Fruit fly (Drosophila melanogaster) whole organism, embryonic: ENCODE results near the gene Tre1.

Experiments used
- Abd-B ChIP-seq: fragments of 200-800 bp; sonication (Bioruptor generic); optimal IDR thresholded peaks from 2 replicates; lab custom pipeline; 2018; ENCODE audit warnings: missing biosample characterization, mild to moderate bottlenecking, missing genetic modification characterization, moderate library complexity
- Aef1 ChIP-seq: fragments of 200-800 bp; sonication (Bioruptor generic); IDR thresholded peaks from 3 replicates; pipeline ENCODE4 v1.3.6; 2022; ENCODE audit warnings: missing biosample characterization, missing genetic modification characterization
- CG10147 ChIP-seq: fragments of 200-800 bp; sonication (Bioruptor generic); optimal IDR thresholded peaks from 2 replicates; lab custom pipeline; 2019; ENCODE audit warnings: missing biosample characterization, mild to moderate bottlenecking, missing genetic modification characterization, moderate library complexity
- CG10462 ChIP-seq: fragments of 200-800 bp; sonication (Bioruptor generic); optimal IDR thresholded peaks from 2 replicates; lab custom pipeline; 2016; ENCODE audit warnings: missing biosample characterization, missing genetic modification characterization
- CG10543 ChIP-seq: fragments of 200-800 bp; sonication (Bioruptor generic); optimal IDR thresholded peaks from 3 replicates; lab custom pipeline; 2017; ENCODE audit warnings: missing biosample characterization, mild to moderate bottlenecking, missing genetic modification characterization, moderate library complexity
- CG11560 ChIP-seq: fragments of 200-800 bp; sonication (Bioruptor generic); IDR thresholded peaks from 3 replicates; pipeline ENCODE4 v1.3.6; 2022; ENCODE audit warnings: missing biosample characterization, missing genetic modification characterization
- CG12219 ChIP-seq: fragments of 200-800 bp; sonication (Bioruptor generic); optimal IDR thresholded peaks from 3 replicates; lab custom pipeline; 2018; ENCODE audit warnings: missing biosample characterization, mild to moderate bottlenecking, missing genetic modification characterization
- CG12659 ChIP-seq: fragments of 200-800 bp; sonication (Bioruptor generic); optimal IDR thresholded peaks from 3 replicates; lab custom pipeline; 2017; ENCODE audit warnings: mild to moderate bottlenecking, missing biosample characterization, missing genetic modification reagents, missing genetic modification characterization
- CG14965 ChIP-seq: fragments of 200-800 bp; sonication (Bioruptor generic); optimal IDR thresholded peaks from 2 replicates; lab custom pipeline; 2016; ENCODE audit warnings: missing biosample characterization, missing genetic modification characterization, borderline replicate concordance
- CG1647 ChIP-seq: fragments of 200-800 bp; sonication (Bioruptor generic); optimal IDR thresholded peaks from 3 replicates; lab custom pipeline; 2016; ENCODE audit warnings: missing biosample characterization, missing genetic modification characterization
- CG16815 ChIP-seq: fragments of 200-800 bp; sonication (Bioruptor generic); optimal IDR thresholded peaks from 3 replicates; lab custom pipeline; 2017; ENCODE audit warnings: missing biosample characterization, mild to moderate bottlenecking, missing genetic modification characterization
- CG17912 ChIP-seq: fragments of 200-800 bp; sonication (Bioruptor generic); optimal IDR thresholded peaks from 2 replicates; lab custom pipeline; 2018; ENCODE audit warnings: missing biosample characterization, mild to moderate bottlenecking, missing genetic modification characterization
- CG2202 ChIP-seq: fragments of 200-800 bp; sonication (Bioruptor generic); optimal IDR thresholded peaks from 2 replicates; lab custom pipeline; 2018; ENCODE audit warnings: missing biosample characterization, mild to moderate bottlenecking, missing genetic modification characterization
- CG30431 ChIP-seq: fragments of 200-800 bp; sonication (Bioruptor generic); optimal IDR thresholded peaks from 2 replicates; lab custom pipeline; 2017; ENCODE audit warnings: missing biosample characterization, missing genetic modification characterization
- CG3838 ChIP-seq: fragments of 200-800 bp; sonication (Bioruptor generic); optimal IDR thresholded peaks from 3 replicates; lab custom pipeline; 2016; ENCODE audit warnings: missing biosample characterization, missing genetic modification characterization
- CG4328 ChIP-seq: fragments of 200-800 bp; sonication (Bioruptor generic); optimal IDR thresholded peaks from 3 replicates; lab custom pipeline; 2017; ENCODE audit warnings: missing biosample characterization, missing genetic modification reagents, missing genetic modification characterization
- CG7357 ChIP-seq: fragments of 200-800 bp; sonication (Bioruptor generic); IDR thresholded peaks from 3 replicates; pipeline ENCODE4 v1.3.6; 2022; ENCODE audit warnings: missing biosample characterization, missing genetic modification characterization
- CG7372 ChIP-seq: fragments of 200-800 bp; sonication (Bioruptor generic); IDR thresholded peaks from 2 replicates; pipeline ENCODE4 v1.3.6; 2022; ENCODE audit warnings: missing biosample characterization, missing genetic modification characterization
- CG7928 ChIP-seq: fragments of 200-800 bp; sonication (Bioruptor generic); optimal IDR thresholded peaks from 2 replicates; lab custom pipeline; 2017; ENCODE audit warnings: missing biosample characterization, mild to moderate bottlenecking, missing genetic modification characterization
- CG9932 ChIP-seq: fragments of 200-800 bp; sonication (Bioruptor generic); IDR thresholded peaks from 2 replicates; pipeline ENCODE4 v1.3.6; 2022; ENCODE audit warnings: missing biosample characterization, missing genetic modification characterization
- Dad ChIP-seq: fragments of 200-800 bp; sonication (Bioruptor generic); optimal IDR thresholded peaks from 3 replicates; lab custom pipeline; 2016; ENCODE audit warnings: missing biosample characterization, missing genetic modification characterization
- Deaf1 ChIP-seq: fragments of 200-800 bp; optimal IDR thresholded peaks from 3 replicates; lab custom pipeline; 2019; ENCODE audit warnings: missing biosample characterization, mild to moderate bottlenecking, missing genetic modification characterization, moderate library complexity
- Dek ChIP-seq: fragments of 200-800 bp; sonication (Bioruptor generic); optimal IDR thresholded peaks from 3 replicates; lab custom pipeline; 2019; ENCODE audit warnings: missing biosample characterization, mild to moderate bottlenecking, missing genetic modification characterization, moderate library complexity
- Dp ChIP-seq: fragments of 200-800 bp; sonication (Bioruptor generic); optimal IDR thresholded peaks from 2 replicates; lab custom pipeline; 2018; ENCODE audit warnings: missing biosample characterization, mild to moderate bottlenecking, missing genetic modification characterization, moderate library complexity
- HHEX ChIP-seq: fragments of 200-800 bp; sonication (Bioruptor generic); optimal IDR thresholded peaks from 3 replicates; lab custom pipeline; 2017; ENCODE audit warnings: missing biosample characterization, mild to moderate bottlenecking, missing genetic modification characterization, missing genetic modification reagents
- Hsf ChIP-seq: fragments of 200-800 bp; sonication (Bioruptor generic); optimal IDR thresholded peaks from 3 replicates; lab custom pipeline; 2016; ENCODE audit warnings: missing biosample characterization, missing genetic modification characterization
- Mad ChIP-seq: fragments of 200-800 bp; sonication (Bioruptor generic); optimal IDR thresholded peaks from 2 replicates; lab custom pipeline; 2016; ENCODE audit warnings: missing biosample characterization, missing genetic modification characterization
- Med ChIP-seq: fragments of 200-800 bp; sonication (Bioruptor generic); peaks from one replicate; lab custom pipeline; 2016; ENCODE audit warnings: missing biosample characterization, missing genetic modification characterization, mild to moderate bottlenecking, inconsistent platforms, moderate library complexity
- Oaz ChIP-seq: fragments of 200-800 bp; sonication (Bioruptor generic); IDR thresholded peaks from 2 replicates; pipeline ENCODE4 v1.3.6; 2022; ENCODE audit warnings: missing biosample characterization, missing genetic modification characterization
- Six4 ChIP-seq: fragments of 200-800 bp; sonication (Bioruptor generic); optimal IDR thresholded peaks from 2 replicates; lab custom pipeline; 2016; ENCODE audit warnings: missing biosample characterization, missing genetic modification characterization
- abd-A ChIP-seq: fragments of 200-800 bp; sonication (Bioruptor generic); optimal IDR thresholded peaks from 3 replicates; lab custom pipeline; 2019; ENCODE audit warnings: missing biosample characterization, mild to moderate bottlenecking, missing genetic modification characterization, moderate library complexity
- ac ChIP-seq: fragments of 200-800 bp; sonication (Bioruptor generic); optimal IDR thresholded peaks from 3 replicates; lab custom pipeline; 2017; ENCODE audit warnings: missing biosample characterization, mild to moderate bottlenecking, missing genetic modification characterization
- ara ChIP-seq: fragments of 200-800 bp; sonication (Bioruptor generic); IDR thresholded peaks from 2 replicates; pipeline ENCODE4 v1.3.6; 2022; ENCODE audit warnings: missing biosample characterization, missing genetic modification characterization
- bab2 ChIP-seq: fragments of 200-800 bp; sonication (Bioruptor generic); optimal IDR thresholded peaks from 2 replicates; lab custom pipeline; 2016; ENCODE audit warnings: missing biosample characterization, missing genetic modification characterization
- bowl ChIP-seq: fragments of 200-800 bp; sonication (Bioruptor generic); IDR thresholded peaks from 2 replicates; pipeline ENCODE4 v1.3.6; 2022; ENCODE audit warnings: missing biosample characterization, missing genetic modification characterization
- btn ChIP-seq: fragments of 200-800 bp; sonication (Bioruptor generic); optimal IDR thresholded peaks from 2 replicates; lab custom pipeline; 2016; ENCODE audit warnings: missing biosample characterization, missing genetic modification characterization
- dpn ChIP-seq, 2 experiments: fragments of 200-800 bp; sonication (Bioruptor generic); optimal IDR thresholded peaks; 3 replicates each; lab custom pipeline; 2016; ENCODE audit warnings: missing biosample characterization in 2 of 2, missing genetic modification characterization in 2 of 2
- esg ChIP-seq: fragments of 200-800 bp; sonication (Bioruptor generic); conservative IDR thresholded peaks from 2 replicates; pipeline ENCODE4 v1.3.6; 2022; ENCODE audit warnings: missing biosample characterization, missing genetic modification characterization
- ftz-f1 ChIP-seq: fragments of 200-800 bp; sonication (Bioruptor generic); optimal IDR thresholded peaks from 2 replicates; lab custom pipeline; 2016; ENCODE audit warnings: missing biosample characterization, missing genetic modification characterization
- maf-S ChIP-seq: fragments of 200-800 bp; sonication (Bioruptor generic); optimal IDR thresholded peaks from 2 replicates; lab custom pipeline; 2016; ENCODE audit warnings: missing biosample characterization, missing genetic modification characterization
- mam ChIP-seq: fragments of 200-800 bp; sonication (Bioruptor generic); optimal IDR thresholded peaks from 3 replicates; lab custom pipeline; 2016; ENCODE audit warnings: missing biosample characterization, missing genetic modification characterization
- otp ChIP-seq: fragments of 200-800 bp; sonication (Bioruptor generic); IDR thresholded peaks from 3 replicates; pipeline ENCODE4, ENCODE4 v1.3.6; 2022; ENCODE audit warnings: missing biosample characterization, missing genetic modification characterization
- run ChIP-seq: fragments of 200-800 bp; sonication (Bioruptor generic); optimal IDR thresholded peaks from 3 replicates; lab custom pipeline; 2018; ENCODE audit warnings: missing biosample characterization, mild to moderate bottlenecking, missing genetic modification characterization
- salm ChIP-seq: fragments of 200-800 bp; sonication (Bioruptor generic); optimal IDR thresholded peaks from 2 replicates; lab custom pipeline; 2018; ENCODE audit warnings: missing biosample characterization, mild to moderate bottlenecking, missing genetic modification characterization
- seq ChIP-seq: fragments of 200-800 bp; sonication (Bioruptor generic); IDR thresholded peaks from 2 replicates; pipeline ENCODE4 v1.3.6; 2022; ENCODE audit warnings: missing biosample characterization, missing genetic modification characterization
- sqz ChIP-seq: fragments of 200-800 bp; sonication (Bioruptor generic); optimal IDR thresholded peaks from 3 replicates; lab custom pipeline; 2018; ENCODE audit warnings: missing biosample characterization, mild to moderate bottlenecking, missing genetic modification characterization
- tgo ChIP-seq: fragments of 200-800 bp; sonication (Bioruptor generic); IDR thresholded peaks from 3 replicates; pipeline ENCODE4 v1.3.6; 2022; ENCODE audit warnings: missing biosample characterization, missing genetic modification characterization
- tx ChIP-seq: fragments of 200-800 bp; sonication (Bioruptor generic); optimal IDR thresholded peaks from 2 replicates; lab custom pipeline; 2016; ENCODE audit warnings: missing biosample characterization, missing genetic modification characterization
- usp ChIP-seq: fragments of >200 bp; optimal IDR thresholded peaks from 2 replicates; lab custom pipeline; 2017; ENCODE audit warnings: missing biosample characterization, missing genetic modification characterization
- zfh2 ChIP-seq: fragments of 200-800 bp; sonication (Bioruptor generic); optimal IDR thresholded peaks from 2 replicates; lab custom pipeline; 2016; ENCODE audit warnings: missing biosample characterization, missing genetic modification characterization

Gene Tre1

DNA sequence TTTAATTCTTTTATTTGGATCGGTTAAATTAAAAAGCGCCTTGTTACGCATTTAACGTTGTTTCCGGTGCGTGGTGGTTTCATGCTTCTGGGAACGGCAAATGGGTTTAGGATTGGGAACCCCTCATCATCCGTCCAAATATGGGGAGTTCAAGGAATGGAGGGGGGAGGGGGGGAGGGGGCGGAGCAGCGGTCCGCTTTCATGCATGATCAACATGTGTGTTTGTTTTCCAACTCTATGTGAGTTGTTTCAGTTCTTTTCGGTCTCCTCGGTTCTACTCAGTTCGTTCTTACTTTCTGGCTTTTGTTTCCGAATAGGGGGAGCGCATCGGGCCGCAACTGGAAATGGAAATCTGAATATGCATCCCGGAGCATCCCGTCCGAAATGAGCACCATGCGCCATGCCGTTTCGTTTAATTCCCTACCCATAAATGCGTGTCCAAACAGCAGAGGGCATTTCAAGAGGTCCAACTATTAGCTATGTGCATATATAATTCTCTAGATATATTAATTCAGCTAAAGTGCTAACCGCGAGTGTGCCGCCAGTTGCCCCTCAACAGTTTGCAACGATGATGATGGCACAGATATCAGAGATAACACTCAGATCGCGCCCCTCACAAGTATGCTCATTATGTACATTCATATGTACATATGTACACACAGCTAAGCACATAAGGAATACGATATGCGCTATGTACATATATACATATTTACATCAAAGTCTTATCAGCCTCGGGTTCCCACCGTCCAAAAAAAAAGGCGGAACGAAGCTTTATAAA, 2.2 kb downstream of the Tre1 start (continued):
- TF ChIP-seq Abd-B: peak; percentile 38
- TF ChIP-seq CG4328: peak; percentile 98
- peak; percentile 61 for TF ChIP-seq CG30431 (GFP tag; lab: Kevin White, UChicago)
- TF ChIP-seq Dad (GFP tag; lab: Kevin White, UChicago): peak; percentile 89
- peak; percentile 90 for TF ChIP-seq maf-S (GFP tag; lab: Kevin White, UChicago)
- TF ChIP-seq CG12659 (GFP tag; lab: Kevin White, UChicago): peak; percentile 95
- TF ChIP-seq bab2 (GFP tag; lab: Kevin White, UChicago): peak; percentile 97
- peak; percentile 96 for TF ChIP-seq sqz
- no peak for TF ChIP-seq CG11560 (tag; lab: Robert Waterston, UW)
- TF ChIP-seq Deaf1: peak; percentile 49
- TF ChIP-seq Dek (tag; lab: Kevin White, UChicago): peak; percentile 92
- no peak for TF ChIP-seq esg (GFP tag; lab: Robert Waterston, UW)
- TF ChIP-seq CG17912 (GFP tag; lab: Kevin White, UChicago): peak; percentile 98
- peak; percentile 75 to 89 for TF ChIP-seq dpn (GFP tag; optimal IDR thresholded peaks at IDR 0.05; lab: Kevin White, UChicago)
- TF ChIP-seq Oaz: peak; percentile 51
- TF ChIP-seq Six4 (GFP tag; lab: Kevin White, UChicago): peak; percentile 88
- TF ChIP-seq tx (GFP tag; lab: Kevin White, UChicago): peak; percentile 72
- TF ChIP-seq ac (GFP tag; lab: Kevin White, UChicago): peak; percentile 94
- peak; percentile 94 for TF ChIP-seq CG1647
- TF ChIP-seq btn (GFP tag; lab: Kevin White, UChicago): peak; percentile 88
- peak; percentile 65 for TF ChIP-seq mam (GFP tag; lab: Kevin White, UChicago)
- TF ChIP-seq CG3838 (GFP tag; lab: Kevin White, UChicago): peak; percentile 89
- peak; percentile 90 for TF ChIP-seq CG12219 (GFP tag; lab: Kevin White, UChicago)
- TF ChIP-seq CG10462 (GFP tag; lab: Kevin White, UChicago): peak; percentile 88
- peak; percentile 96 for TF ChIP-seq CG2202 (tag; lab: Kevin White, UChicago)
- TF ChIP-seq CG14965 (GFP tag; lab: Kevin White, UChicago): peak; percentile 73
- peak; percentile 62 for TF ChIP-seq CG7928 (GFP tag; lab: Kevin White, UChicago)
- peak; percentile 94 for TF ChIP-seq salm (tag; lab: Kevin White, UChicago)
- TF ChIP-seq bowl (GFP tag; lab: Robert Waterston, UW): 0 out of 2 replicates have a peak, but pooled peaks have one; percentile 45
- TF ChIP-seq ftz-f1 (GFP tag; lab: Kevin White, UChicago): peak; percentile 20
- peak; percentile 78 for TF ChIP-seq Hsf (GFP tag; lab: Kevin White, UChicago)
- peak; percentile 45; the same call in 2 of the 3 replicates for TF ChIP-seq Aef1 (GFP tag; lab: Robert Waterston, UW)
- peak; percentile 87 for TF ChIP-seq Mad (GFP tag; lab: Kevin White, UChicago)
- peak; percentile 83 for TF ChIP-seq CG7372 (GFP tag; lab: Robert Waterston, UW)
- peak; percentile 94 for TF ChIP-seq otp
- peak; percentile 98 for TF ChIP-seq Med
- TF ChIP-seq seq (GFP tag; lab: Robert Waterston, UW): peak; percentile 93
- peak; percentile 83 for TF ChIP-seq run (tag; lab: Kevin White, UChicago)
- TF ChIP-seq Dp (GFP tag; lab: Kevin White, UChicago): peak; percentile 14
- peak; percentile 48; the same call in 1 of the 3 replicates for TF ChIP-seq CG7357 (GFP tag; lab: Robert Waterston, UW)
- TF ChIP-seq usp (GFP tag; lab: Kevin White, UChicago): no peak
- peak; percentile 96 for TF ChIP-seq HHEX (GFP tag; lab: Kevin White, UChicago)
- peak; percentile 28 for TF ChIP-seq CG16815 (GFP tag; lab: Kevin White, UChicago)
- no peak for TF ChIP-seq zfh2 (GFP tag; lab: Kevin White, UChicago)
- TF ChIP-seq CG10543 (GFP tag; lab: Kevin White, UChicago): peak; percentile 98
- peak; percentile 82 for TF ChIP-seq CG10147
- peak; percentile 80 for TF ChIP-seq abd-A
- TF ChIP-seq tgo (GFP tag; lab: Robert Waterston, UW): peak; percentile 62; the same call in 2 of the 3 replicates
- TF ChIP-seq CG9932: no peak
- peak; percentile 97 for TF ChIP-seq ara
